In the genomic region with DNA sequence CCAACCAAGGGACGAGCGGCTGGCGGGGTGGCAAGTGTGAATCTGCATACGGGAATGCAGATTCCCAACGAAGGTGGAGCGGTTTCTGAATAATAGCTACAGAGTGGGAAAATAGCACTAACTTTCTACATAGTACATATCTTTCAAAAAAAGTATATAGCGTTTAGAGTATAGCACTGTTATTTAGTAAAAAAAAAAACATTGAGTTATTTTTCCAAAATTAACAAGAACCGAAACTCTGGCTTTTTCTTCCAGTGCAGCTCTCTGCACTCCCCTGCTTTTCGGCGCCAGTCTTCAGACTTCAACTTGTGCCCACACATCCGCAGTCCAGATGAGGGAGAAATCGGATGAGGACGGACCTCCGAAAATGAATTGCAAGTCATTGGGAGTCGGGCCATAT, we compare ENCODE assay signal across 4 fruit fly cellular contexts.
TF ChIP-seq lines count a peak whose summit lies in the region.

No protein-coding gene starts in this region.

- TF ChIP-seq CTCF in whole organism, embryonic (GFP tag; optimal IDR thresholded peaks at IDR 0.05; lab: Kevin White, UChicago): no peak

TF ChIP-seq in whole organism, embryonic, 481 proteins besides CTCF, POLR2A, EP300 and RAD21 (continues in another document):
- TF ChIP-seq BEAF-32 (GFP tag; optimal IDR thresholded peaks at IDR 0.05; lab: Kevin White, UChicago) (no peak), bcd (GFP tag; optimal IDR thresholded peaks at IDR 0.05; lab: Kevin White, UChicago) (no peak), CG10366 (GFP tag; IDR thresholded peaks at IDR 0.05; lab: Robert Waterston, UW) (no peak), CG3281 (GFP tag; optimal IDR thresholded peaks at IDR 0.05; lab: Kevin White, UChicago) (no peak), nom (GFP tag; optimal IDR thresholded peaks at IDR 0.05; lab: Kevin White, UChicago) (peak; percentile 59), D (optimal IDR thresholded peaks at IDR 0.05; lab: Kevin White, UChicago) (no peak), D (GFP tag; optimal IDR thresholded peaks at IDR 0.05; lab: Kevin White, UChicago) (peak; percentile 6), CG14667 (GFP tag; IDR thresholded peaks at IDR 0.05; lab: Robert Waterston, UW) (no peak), CG30020 (tag; optimal IDR thresholded peaks at IDR 0.05; lab: Kevin White, UChicago) (no peak), kni (GFP tag; optimal IDR thresholded peaks at IDR 0.05; lab: Kevin White, UChicago) (no peak), CG16813 (GFP tag; IDR thresholded peaks at IDR 0.05; lab: Robert Waterston, UW; ENCODE audit: partially characterized antibody) (no peak), CG14050 (GFP tag; IDR thresholded peaks at IDR 0.05; lab: Robert Waterston, UW) (no peak), CG7745 (tag; optimal IDR thresholded peaks at IDR 0.05; lab: Kevin White, UChicago) (no peak), CG10321 (GFP tag; IDR thresholded peaks at IDR 0.05; lab: Robert Waterston, UW) (no peak), CG9817 (tag; optimal IDR thresholded peaks at IDR 0.05; lab: Kevin White, UChicago) (no peak), CG13296 (GFP tag; optimal IDR thresholded peaks at IDR 0.05; lab: Kevin White, UChicago) (no peak), Sox100B (GFP tag; optimal IDR thresholded peaks at IDR 0.05; lab: Kevin White, UChicago) (no peak), CG17385 (GFP tag; optimal IDR thresholded peaks at IDR 0.05; lab: Kevin White, UChicago) (no peak), Drgx (GFP tag; IDR thresholded peaks at IDR 0.05; lab: Robert Waterston, UW) (peak; percentile 17; the same call in 1 of the 2 replicates), Blimp-1 (GFP tag; optimal IDR thresholded peaks at IDR 0.05; lab: Kevin White, UChicago) (peak; percentile 1), yki (optimal IDR thresholded peaks at IDR 0.05; lab: Kevin White, UChicago) (no peak), kay (GFP tag; optimal IDR thresholded peaks at IDR 0.05; lab: Kevin White, UChicago) (no peak)

TF ChIP-seq in whole organism, prepupa, 60 proteins besides CTCF, POLR2A, EP300 and RAD21 (continues in another document):
- TF ChIP-seq CG11902 (GFP tag; optimal IDR thresholded peaks at IDR 0.05; lab: Kevin White, UChicago) (peak; percentile 47), spab (GFP tag; optimal IDR thresholded peaks at IDR 0.05; lab: Kevin White, UChicago) (peak; percentile 73), CG8319 (GFP tag; optimal IDR thresholded peaks at IDR 0.05; lab: Kevin White, UChicago) (no peak), pdm3 (GFP tag; optimal IDR thresholded peaks at IDR 0.05; lab: Kevin White, UChicago) (peak; percentile 25), Eip78C (GFP tag; lab: Kevin White, UChicago) (peak; percentile 92), CG34406 (GFP tag; optimal IDR thresholded peaks at IDR 0.05; lab: Kevin White, UChicago) (no peak), CG4318 (GFP tag; optimal IDR thresholded peaks at IDR 0.05; lab: Kevin White, UChicago) (no peak), fkh (GFP tag; optimal IDR thresholded peaks at IDR 0.05; lab: Kevin White, UChicago) (no peak), CG6808 (GFP tag; optimal IDR thresholded peaks at IDR 0.05; lab: Kevin White, UChicago) (peak; percentile 75), salr (GFP tag; optimal IDR thresholded peaks at IDR 0.05; lab: Kevin White, UChicago) (no peak), OdsH (GFP tag; optimal IDR thresholded peaks at IDR 0.05; lab: Kevin White, UChicago) (peak; percentile 27), Ets96B (tag; optimal IDR thresholded peaks at IDR 0.05; lab: Kevin White, UChicago) (peak; percentile 43), CG6854 (GFP tag; optimal IDR thresholded peaks at IDR 0.05; lab: Kevin White, UChicago) (no peak), esn (GFP tag; optimal IDR thresholded peaks at IDR 0.05; lab: Kevin White, UChicago) (peak; percentile 25), cyc (GFP tag; optimal IDR thresholded peaks at IDR 0.05; lab: Kevin White, UChicago) (peak; percentile 60), acj6 (GFP tag; optimal IDR thresholded peaks at IDR 0.05; lab: Kevin White, UChicago) (peak; percentile 17), Eip75B (GFP tag; optimal IDR thresholded peaks at IDR 0.05; lab: Kevin White, UChicago) (peak; percentile 74), Hr39 (GFP tag; optimal IDR thresholded peaks at IDR 0.05; lab: Kevin White, UChicago) (peak; percentile 4), CG15336 (GFP tag; IDR thresholded peaks at IDR 0.05; lab: Robert Waterston, UW) (no peak), lz (GFP tag; optimal IDR thresholded peaks at IDR 0.05; lab: Kevin White, UChicago) (peak; percentile 33), svp (GFP tag; lab: Kevin White, UChicago) (peak; percentile 82), CG10631 (GFP tag; optimal IDR thresholded peaks at IDR 0.05; lab: Kevin White, UChicago) (peak; percentile 51), CG11294 (GFP tag; IDR thresholded peaks at IDR 0.05; lab: Robert Waterston, UW) (no peak)

TF ChIP-seq in whole organism, pupa, 21 proteins besides CTCF, POLR2A, EP300 and RAD21:
- 0 out of 2 replicates have a peak, but pooled peaks have one; percentile 23 for TF ChIP-seq Ets98B (GFP tag; IDR thresholded peaks at IDR 0.05; lab: Robert Waterston, UW)
- 0 out of 2 replicates have a peak, but pooled peaks have one; percentile 31 for TF ChIP-seq CG12605 (GFP tag; IDR thresholded peaks at IDR 0.05; lab: Robert Waterston, UW)
- TF ChIP-seq gl (tag; optimal IDR thresholded peaks at IDR 0.05; lab: Kevin White, UChicago): peak; percentile 50
- peak; percentile 76 for TF ChIP-seq CG9948 (tag; optimal IDR thresholded peaks at IDR 0.05; lab: Kevin White, UChicago)
- no peak for TF ChIP-seq CG32121 (GFP tag; IDR thresholded peaks at IDR 0.05; lab: Robert Waterston, UW)
- no peak for TF ChIP-seq CG34367 (tag; optimal IDR thresholded peaks at IDR 0.05; lab: Kevin White, UChicago)
- TF ChIP-seq D1 (tag; optimal IDR thresholded peaks at IDR 0.05; lab: Kevin White, UChicago): no peak
- peak; percentile 67 for TF ChIP-seq CG14655 (GFP tag; optimal IDR thresholded peaks at IDR 0.05; lab: Kevin White, UChicago)
- TF ChIP-seq CG8159 (tag; optimal IDR thresholded peaks at IDR 0.05; lab: Kevin White, UChicago): peak; percentile 84
- TF ChIP-seq Snoo (tag; optimal IDR thresholded peaks at IDR 0.05; lab: Kevin White, UChicago): peak; percentile 5
- no peak for TF ChIP-seq CG10348 (GFP tag; IDR thresholded peaks at IDR 0.05; lab: Robert Waterston, UW)
- no peak for TF ChIP-seq EcR (GFP tag; optimal IDR thresholded peaks at IDR 0.05; lab: Kevin White, UChicago)
- TF ChIP-seq CG15710 (tag; optimal IDR thresholded peaks at IDR 0.05; lab: Kevin White, UChicago): peak; percentile 81
- peak; percentile 49 for TF ChIP-seq CG8301 (tag; optimal IDR thresholded peaks at IDR 0.05; lab: Kevin White, UChicago)
- TF ChIP-seq Pif1B (GFP tag; optimal IDR thresholded peaks at IDR 0.05; lab: Kevin White, UChicago): peak; percentile 6
- no peak for TF ChIP-seq rn (GFP tag; IDR thresholded peaks at IDR 0.05; lab: Robert Waterston, UW)
- TF ChIP-seq CG4496 (GFP tag; IDR thresholded peaks at IDR 0.05; lab: Robert Waterston, UW): peak; percentile 56; the same call in 2 of the 3 replicates
- peak; percentile 81 for TF ChIP-seq CG17806 (tag; optimal IDR thresholded peaks at IDR 0.05; lab: Kevin White, UChicago)
- no peak for TF ChIP-seq CG13204 (GFP tag; optimal IDR thresholded peaks at IDR 0.05; lab: Kevin White, UChicago)
- TF ChIP-seq fd96Ca (GFP tag; IDR thresholded peaks at IDR 0.05; lab: Robert Waterston, UW): 0 out of 3 replicates have a peak, but pooled peaks have one; percentile 27
- TF ChIP-seq Pif1A (GFP tag; optimal IDR thresholded peaks at IDR 0.05; lab: Kevin White, UChicago): peak; percentile 44

TF ChIP-seq in whole organism, wandering third instar larva, 38 proteins besides CTCF, POLR2A, EP300 and RAD21:
- no peak for TF ChIP-seq sv (GFP tag; optimal IDR thresholded peaks at IDR 0.05; lab: Kevin White, UChicago)
- TF ChIP-seq CG32264 (GFP tag; optimal IDR thresholded peaks at IDR 0.05; lab: Kevin White, UChicago): peak; percentile 12
- peak; percentile 18 for TF ChIP-seq Sp1 (GFP tag; optimal IDR thresholded peaks at IDR 0.05; lab: Kevin White, UChicago)
- no peak for TF ChIP-seq psq (GFP tag; optimal IDR thresholded peaks at IDR 0.05; lab: Kevin White, UChicago)
- TF ChIP-seq foxo (GFP tag; optimal IDR thresholded peaks at IDR 0.05; lab: Kevin White, UChicago): peak in 1 of 2 experiments; percentile 38
- TF ChIP-seq usp (GFP tag; optimal IDR thresholded peaks at IDR 0.05; lab: Kevin White, UChicago): no peak
- TF ChIP-seq Dfd (GFP tag; optimal IDR thresholded peaks at IDR 0.05; lab: Kevin White, UChicago): no peak
- peak; percentile 56 for TF ChIP-seq fru (GFP tag; optimal IDR thresholded peaks at IDR 0.05; lab: Kevin White, UChicago)
- no peak for TF ChIP-seq jim (GFP tag; optimal IDR thresholded peaks at IDR 0.05; lab: Kevin White, UChicago)
- TF ChIP-seq dsf (GFP tag; optimal IDR thresholded peaks at IDR 0.05; lab: Kevin White, UChicago; ENCODE audit: borderline replicate concordance): no peak
- TF ChIP-seq Hnf4 (GFP tag; optimal IDR thresholded peaks at IDR 0.05; lab: Kevin White, UChicago): no peak
- TF ChIP-seq brk (GFP tag; optimal IDR thresholded peaks at IDR 0.05; lab: Kevin White, UChicago): no peak
